Worm (Caenorhabditis elegans): ENCODE data around the gene ZC190.10.

The ZC190.10 gene

DNA sequence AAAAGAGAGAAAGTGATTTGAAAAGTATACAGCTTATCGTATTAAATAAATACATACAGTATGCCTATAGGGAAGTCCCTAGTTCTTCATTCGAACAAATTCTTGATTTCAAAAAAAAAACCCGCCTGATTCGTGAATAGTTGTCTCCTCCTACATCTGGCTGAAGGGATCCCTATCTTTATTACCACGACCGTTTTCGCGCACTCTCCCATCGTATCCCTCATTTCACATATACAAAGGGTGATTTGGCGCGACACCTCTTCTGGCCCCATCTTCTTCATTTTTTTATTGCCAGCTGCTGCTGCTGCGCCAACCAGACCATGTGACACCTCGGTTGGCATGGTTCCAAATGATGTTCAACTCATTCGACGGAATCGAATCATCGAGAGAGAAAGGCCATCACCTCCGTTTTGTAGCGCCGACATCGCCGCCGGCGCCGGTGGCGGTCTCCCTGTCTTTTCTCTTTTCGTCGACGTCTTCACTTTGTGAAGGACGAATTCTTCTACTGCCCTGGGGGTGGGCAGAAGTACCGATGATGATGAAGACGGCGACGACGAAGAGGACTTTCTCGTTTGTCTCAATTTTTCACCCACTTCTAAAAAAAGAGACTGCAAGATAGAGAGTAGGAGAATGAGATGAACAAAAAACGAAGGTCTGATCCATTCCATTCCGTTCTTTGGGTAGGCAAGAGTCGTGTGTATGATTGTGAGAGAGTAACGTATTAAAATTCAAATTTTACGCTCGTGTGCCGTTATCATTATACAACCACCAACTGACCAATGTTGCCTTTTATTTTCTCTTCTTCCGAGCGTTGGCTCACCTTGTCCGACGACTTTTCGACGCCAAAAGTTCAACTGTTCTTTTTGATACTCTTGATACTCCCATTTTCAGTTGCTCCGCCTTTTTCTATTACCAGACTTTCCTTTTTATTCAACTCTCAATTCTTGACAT, 33.8 kb downstream of the ZC190.10 start (continued):
- no peak for TF ChIP-seq fkh-4 (tag; optimal IDR thresholded peaks at IDR 0.05; ENCODE audit: borderline replicate concordance)
- TF ChIP-seq grh-1 (GFP tag; IDR thresholded peaks at IDR 0.05), result peak; percentile 62; the same call in 1 of the 2 replicates
- TF ChIP-seq lsy-2 (tag; optimal IDR thresholded peaks at IDR 0.05), result peak; percentile 22 to 39
- TF ChIP-seq nhr-20 (tag; optimal IDR thresholded peaks at IDR 0.05), result peak; percentile 86
- no peak for TF ChIP-seq sptf-1 (tag; optimal IDR thresholded peaks at IDR 0.05)
- TF ChIP-seq efl-1 (optimal IDR thresholded peaks at IDR 0.05), result no peak
- TF ChIP-seq efl-1 (GFP tag; optimal IDR thresholded peaks at IDR 0.05 in 1 of 2), result peak in 1 of 2 experiments; percentile 75
- peak; percentile 34 for TF ChIP-seq C16A3.4 (tag; optimal IDR thresholded peaks at IDR 0.05)
- TF ChIP-seq tbx-2 (tag; optimal IDR thresholded peaks at IDR 0.05), result peak; percentile 53
- peak; percentile 94 for TF ChIP-seq blmp-1 (tag; optimal IDR thresholded peaks at IDR 0.05)
- TF ChIP-seq snu-23 (GFP tag; optimal IDR thresholded peaks at IDR 0.05), result peak; percentile 71
- peak; percentile 6 for TF ChIP-seq swsn-7 (tag; optimal IDR thresholded peaks at IDR 0.05)
- TF ChIP-seq ceh-90 (tag; optimal IDR thresholded peaks at IDR 0.05), result no peak

- TF ChIP-seq ztf-4 (tag; optimal IDR thresholded peaks at IDR 0.05), result no peak
- no peak for TF ChIP-seq nhr-28 (tag; optimal IDR thresholded peaks at IDR 0.05)
- TF ChIP-seq hpl-2 (GFP tag; optimal IDR thresholded peaks at IDR 0.05), result no peak
- TF ChIP-seq elt-2 (tag; optimal IDR thresholded peaks at IDR 0.05), result peak; percentile 91
- TF ChIP-seq sup-37 (GFP tag; optimal IDR thresholded peaks at IDR 0.05), result no peak
- no peak for TF ChIP-seq fkh-10 (GFP tag; optimal IDR thresholded peaks at IDR 0.05)
- TF ChIP-seq tbx-2 (tag; optimal IDR thresholded peaks at IDR 0.05), result no peak
- no peak for TF ChIP-seq C04F5.9 (tag; optimal IDR thresholded peaks at IDR 0.05)
- peak; percentile 23 for TF ChIP-seq jun-1 (tag; optimal IDR thresholded peaks at IDR 0.05)
- no peak for TF ChIP-seq efl-3 (GFP tag; optimal IDR thresholded peaks at IDR 0.05)
- no peak for TF ChIP-seq unc-86 (tag; optimal IDR thresholded peaks at IDR 0.05)
- TF ChIP-seq sptf-1 (tag; optimal IDR thresholded peaks at IDR 0.05), result no peak
- TF ChIP-seq egl-13 (tag; optimal IDR thresholded peaks at IDR 0.05), result no peak
- TF ChIP-seq nhr-90 (tag; optimal IDR thresholded peaks at IDR 0.05; ENCODE audit: poor library complexity), result peak; percentile 28
- TF ChIP-seq nhr-20 (tag; optimal IDR thresholded peaks at IDR 0.05), result peak; percentile 51
- TF ChIP-seq mdl-1 (tag; optimal IDR thresholded peaks at IDR 0.05), result peak in 1 of 2 experiments; percentile 21
- TF ChIP-seq nhr-71 (tag; optimal IDR thresholded peaks at IDR 0.05), result peak; percentile 40
- peak; percentile 22 for TF ChIP-seq rnt-1 (tag; optimal IDR thresholded peaks at IDR 0.05)
- TF ChIP-seq lin-15B (tag; optimal IDR thresholded peaks at IDR 0.05), result no peak
- no peak for TF ChIP-seq grh-1 (GFP tag; IDR thresholded peaks at IDR 0.05)
- no peak for TF ChIP-seq nhr-12 (tag; optimal IDR thresholded peaks at IDR 0.05)
- no peak for TF ChIP-seq hlh-17 (GFP tag; optimal IDR thresholded peaks at IDR 0.05; ENCODE audit: borderline replicate concordance)
- 0 out of 2 replicates have a peak, but pooled peaks have one; percentile 14 for TF ChIP-seq nhr-19 (GFP tag; conservative IDR thresholded peaks at IDR 0.05)
- no peak for TF ChIP-seq ceh-88 (GFP tag; IDR thresholded peaks at IDR 0.05)
- peak; percentile 19 for TF ChIP-seq mep-1 (tag; optimal IDR thresholded peaks at IDR 0.05)
- TF ChIP-seq C16A3.4 (tag; optimal IDR thresholded peaks at IDR 0.05), result no peak
- TF ChIP-seq unc-62 (GFP tag; optimal IDR thresholded peaks at IDR 0.05), result no peak
- no peak for TF ChIP-seq tlp-1 (tag; optimal IDR thresholded peaks at IDR 0.05)
- TF ChIP-seq snpc-4 (tag; optimal IDR thresholded peaks at IDR 0.05), result no peak
- no peak for TF ChIP-seq egl-27 (tag; optimal IDR thresholded peaks at IDR 0.05)
- TF ChIP-seq dpl-1 (GFP tag; optimal IDR thresholded peaks at IDR 0.05), result no peak
- TF ChIP-seq nhr-77 (tag; optimal IDR thresholded peaks at IDR 0.05), result no peak
- no peak for TF ChIP-seq fkh-8 (tag; optimal IDR thresholded peaks at IDR 0.05)
- no peak for TF ChIP-seq C34B4.2 (tag; optimal IDR thresholded peaks at IDR 0.05)
- peak in 3 of 6 experiments; percentile 24 to 61 (median 25) for TF ChIP-seq elt-3 (tag; optimal IDR thresholded peaks at IDR 0.05)
- no peak for TF ChIP-seq mab-9 (GFP tag; IDR thresholded peaks at IDR 0.05)
- peak; percentile 93 for TF ChIP-seq blmp-1 (tag; optimal IDR thresholded peaks at IDR 0.05)
- peak; percentile 66 for TF ChIP-seq irx-1 (tag; optimal IDR thresholded peaks at IDR 0.05)
- no peak for TF ChIP-seq lir-3 (tag; optimal IDR thresholded peaks at IDR 0.05; ENCODE audit: poor library complexity)
- TF ChIP-seq lin-14 (GFP tag; optimal IDR thresholded peaks at IDR 0.05), result peak; percentile 67
These were observed 34.7 kb downstream of the ZC190.10 start for ce11 chrV:8661241-8661954.
